Fruit fly (Drosophila melanogaster) S2 (cell line): ENCODE results near the gene Ilp6.

Experiments
- CG8478 ChIP-seq: fragments of >200 bp; optimal IDR thresholded peaks from 2 replicates; lab custom pipeline; 2018
- CTCF ChIP-seq, 2 experiments: fragments of >200 bp; optimal IDR thresholded peaks; 2 replicates each; lab custom pipeline; 2018

DNA sequence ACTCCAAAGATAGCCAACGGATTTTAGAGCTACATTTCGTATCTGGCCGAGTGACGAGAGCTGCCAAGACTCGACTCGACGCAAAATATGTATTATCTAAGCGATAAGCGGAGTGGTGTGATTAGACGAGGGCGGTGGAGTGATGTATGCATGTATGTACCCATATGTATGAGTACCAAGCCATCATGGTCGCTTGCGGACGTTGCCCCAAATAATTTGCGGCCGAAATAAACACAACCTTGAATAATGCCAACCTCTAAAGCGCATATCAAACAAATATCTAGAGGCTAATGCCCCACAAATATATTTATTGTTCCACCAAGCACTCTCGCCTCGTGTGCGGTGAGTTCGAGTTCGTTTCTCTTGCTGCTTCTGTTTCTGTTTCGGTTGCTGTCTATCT, 31.6 kb downstream of the Ilp6 start:
- TF ChIP-seq CG8478 (lab: Kevin White, UChicago) (no peak), CTCF (optimal IDR thresholded peaks at IDR 0.05; lab: Kevin White, UChicago) (no peak)
